Fruit fly (Drosophila melanogaster) whole organism, embryonic: Measurements from ENCODE around the gene Arpc1.

Source experiments
- Atf-2 ChIP-seq: fragments of 200-800 bp; sonication (Bioruptor generic); optimal IDR thresholded peaks from 2 replicates; lab custom pipeline; 2016; ENCODE audit warnings: missing biosample characterization, missing genetic modification characterization
- BEAF-32 ChIP-seq: fragments of 200-800 bp; sonication (Bioruptor generic); optimal IDR thresholded peaks from 3 replicates; lab custom pipeline; 2017; ENCODE audit warnings: missing biosample characterization, missing genetic modification characterization, mild to moderate bottlenecking, moderate library complexity, missing genetic modification reagents
- Bgb ChIP-seq: fragments of 200-800 bp; sonication (Bioruptor generic); IDR thresholded peaks from 2 replicates; pipeline ENCODE4 v1.3.6; 2022; ENCODE audit warnings: missing biosample characterization, missing genetic modification characterization; ENCODE audit not compliant: partially characterized antibody
- Blimp-1 ChIP-seq: fragments of 200-800 bp; sonication (Bioruptor generic); optimal IDR thresholded peaks from 3 replicates; lab custom pipeline; 2018; ENCODE audit warnings: missing biosample characterization, missing genetic modification characterization, mild to moderate bottlenecking, moderate library complexity, missing genetic modification reagents
- CG1024 ChIP-seq: fragments of 200-800 bp; sonication (Bioruptor generic); IDR thresholded peaks from 2 replicates; pipeline ENCODE4 v1.3.6; 2022; ENCODE audit warnings: missing biosample characterization, missing genetic modification characterization
- CG10543 ChIP-seq: fragments of 200-800 bp; sonication (Bioruptor generic); optimal IDR thresholded peaks from 3 replicates; lab custom pipeline; 2017; ENCODE audit warnings: missing biosample characterization, mild to moderate bottlenecking, missing genetic modification characterization, moderate library complexity
- CG12071 ChIP-seq: fragments of 200-800 bp; sonication (Bioruptor generic); optimal IDR thresholded peaks from 3 replicates; lab custom pipeline; 2018; ENCODE audit warnings: missing biosample characterization, mild to moderate bottlenecking, missing genetic modification characterization
- CG12104 ChIP-seq: fragments of 200-800 bp; sonication (Bioruptor generic); optimal IDR thresholded peaks from 3 replicates; lab custom pipeline; 2016; ENCODE audit warnings: missing biosample characterization, missing genetic modification characterization
- CG12391 ChIP-seq: fragments of 200-800 bp; sonication (Bioruptor generic); optimal IDR thresholded peaks from 3 replicates; lab custom pipeline; 2018; ENCODE audit warnings: missing biosample characterization, mild to moderate bottlenecking, missing genetic modification characterization, moderate library complexity
- CG12659 ChIP-seq: fragments of 200-800 bp; sonication (Bioruptor generic); optimal IDR thresholded peaks from 3 replicates; lab custom pipeline; 2017; ENCODE audit warnings: mild to moderate bottlenecking, missing biosample characterization, missing genetic modification reagents, missing genetic modification characterization
- CG14014 ChIP-seq: fragments of 200-800 bp; sonication (Bioruptor generic); IDR thresholded peaks from 2 replicates; pipeline ENCODE4 v1.3.6; 2022; ENCODE audit warnings: missing biosample characterization, missing genetic modification characterization
- CG15479 ChIP-seq: fragments of 200-800 bp; sonication (Bioruptor generic); optimal IDR thresholded peaks from 3 replicates; lab custom pipeline; 2019; ENCODE audit warnings: missing biosample characterization, mild to moderate bottlenecking, missing genetic modification characterization, moderate library complexity
- CG1792 ChIP-seq: fragments of 200-800 bp; sonication (Bioruptor generic); optimal IDR thresholded peaks from 2 replicates; lab custom pipeline; 2016; ENCODE audit warnings: missing biosample characterization, missing genetic modification characterization
- CG2712 ChIP-seq: fragments of 200-800 bp; optimal IDR thresholded peaks from 3 replicates; lab custom pipeline; 2019; ENCODE audit warnings: missing biosample characterization, mild to moderate bottlenecking, missing genetic modification characterization, moderate library complexity
- CG30431 ChIP-seq: fragments of 200-800 bp; sonication (Bioruptor generic); optimal IDR thresholded peaks from 2 replicates; lab custom pipeline; 2017; ENCODE audit warnings: missing biosample characterization, missing genetic modification characterization
- CG43689 ChIP-seq: fragments of 200-800 bp; sonication (Bioruptor generic); IDR thresholded peaks from 2 replicates; pipeline ENCODE4 v1.3.6; 2022; ENCODE audit warnings: missing biosample characterization, missing genetic modification characterization
- CG6254 ChIP-seq: fragments of 200-800 bp; sonication (Bioruptor generic); optimal IDR thresholded peaks from 3 replicates; lab custom pipeline; 2017; ENCODE audit warnings: mild to moderate bottlenecking, missing biosample characterization, missing genetic modification reagents, missing genetic modification characterization
- CG7745 ChIP-seq: fragments of 200-800 bp; sonication (Bioruptor generic); optimal IDR thresholded peaks from 2 replicates; lab custom pipeline; 2018; ENCODE audit warnings: missing biosample characterization, mild to moderate bottlenecking, missing genetic modification characterization, moderate library complexity
- CG9609 ChIP-seq: fragments of 200-800 bp; sonication (Bioruptor generic); optimal IDR thresholded peaks from 3 replicates; lab custom pipeline; 2016; ENCODE audit warnings: missing biosample characterization, missing genetic modification characterization
- CG9876 ChIP-seq: fragments of 200-800 bp; sonication (Bioruptor generic); optimal IDR thresholded peaks from 2 replicates; lab custom pipeline; 2016; ENCODE audit warnings: missing biosample characterization, missing genetic modification characterization
- CHES-1-like ChIP-seq: fragments of 200-800 bp; sonication (Bioruptor generic); optimal IDR thresholded peaks from 2 replicates; lab custom pipeline; 2016; ENCODE audit warnings: missing biosample characterization, missing genetic modification characterization
- CTCF ChIP-seq: fragments of 200-800 bp; sonication (Bioruptor generic); optimal IDR thresholded peaks from 2 replicates; lab custom pipeline; 2017; ENCODE audit warnings: missing biosample characterization, mild to moderate bottlenecking, missing genetic modification characterization, moderate library complexity
- CkIIα-i1 ChIP-seq: fragments of 200-800 bp; sonication (Bioruptor generic); IDR thresholded peaks from 2 replicates; pipeline ENCODE4 v1.3.6; 2022; ENCODE audit warnings: missing biosample characterization, missing genetic modification characterization
- D19B ChIP-seq: fragments of 200-800 bp; sonication (Bioruptor generic); optimal IDR thresholded peaks from 2 replicates; lab custom pipeline; 2017; ENCODE audit warnings: missing biosample characterization, mild to moderate bottlenecking, missing genetic modification characterization
- Fer2 ChIP-seq: fragments of 200-800 bp; sonication (Bioruptor generic); optimal IDR thresholded peaks from 2 replicates; lab custom pipeline; 2018; ENCODE audit warnings: missing biosample characterization, mild to moderate bottlenecking, missing genetic modification characterization, moderate library complexity
- H2.0 ChIP-seq: fragments of 200-800 bp; sonication (Bioruptor generic); IDR thresholded peaks from 2 replicates; pipeline ENCODE4 v1.3.6; 2022; ENCODE audit warnings: missing biosample characterization, missing genetic modification characterization
- Hr3 ChIP-seq: fragments of 200-800 bp; sonication (Bioruptor generic); optimal IDR thresholded peaks from 3 replicates; lab custom pipeline; 2016; ENCODE audit warnings: missing biosample characterization, missing genetic modification characterization
- Lpt ChIP-seq: fragments of >200 bp; optimal IDR thresholded peaks from 2 replicates; lab custom pipeline; 2018; ENCODE audit warnings: missing biosample characterization, missing genetic modification characterization
- Myb ChIP-seq: fragments of 200-800 bp; sonication (Bioruptor generic); optimal IDR thresholded peaks from 2 replicates; lab custom pipeline; 2016; ENCODE audit warnings: missing biosample characterization, missing genetic modification characterization
- NFAT ChIP-seq: fragments of 200-800 bp; sonication (Bioruptor generic); IDR thresholded peaks from 2 replicates; pipeline ENCODE4 v1.3.6; 2022; ENCODE audit warnings: missing biosample characterization, missing genetic modification characterization
- NK7.1 ChIP-seq: fragments of 200-800 bp; sonication (Bioruptor generic); optimal IDR thresholded peaks from 3 replicates; lab custom pipeline; 2016; ENCODE audit warnings: missing biosample characterization, missing genetic modification characterization
- Nf-YA ChIP-seq: fragments of 200-800 bp; sonication (Bioruptor generic); IDR thresholded peaks from 2 replicates; pipeline ENCODE4 v1.3.6; 2022; ENCODE audit warnings: missing biosample characterization, missing genetic modification characterization
- Optix ChIP-seq: fragments of 200-800 bp; sonication (Bioruptor generic); IDR thresholded peaks from 3 replicates; pipeline ENCODE4 v1.3.6; 2022; ENCODE audit warnings: missing biosample characterization, missing genetic modification characterization
- Rfx ChIP-seq: fragments of 200-800 bp; sonication (Bioruptor generic); IDR thresholded peaks from 2 replicates; pipeline ENCODE4 v1.3.6; 2022; ENCODE audit warnings: missing biosample characterization, missing genetic modification characterization
- Side ChIP-seq: fragments of 200-800 bp; sonication (Bioruptor generic); optimal IDR thresholded peaks from 2 replicates; lab custom pipeline; 2016; ENCODE audit warnings: missing biosample characterization, missing genetic modification characterization
- Six4 ChIP-seq: fragments of 200-800 bp; sonication (Bioruptor generic); optimal IDR thresholded peaks from 2 replicates; lab custom pipeline; 2016; ENCODE audit warnings: missing biosample characterization, missing genetic modification characterization
- al ChIP-seq: fragments of 200-800 bp; sonication (Bioruptor generic); IDR thresholded peaks from 2 replicates; pipeline ENCODE4 v1.3.6; 2022; ENCODE audit warnings: missing biosample characterization, missing genetic modification characterization
- caup ChIP-seq: fragments of 200-800 bp; sonication (Bioruptor generic); optimal IDR thresholded peaks from 3 replicates; lab custom pipeline; 2017; ENCODE audit warnings: missing biosample characterization, mild to moderate bottlenecking, missing genetic modification characterization, moderate library complexity; ENCODE audit not compliant: severe bottlenecking
- chinmo ChIP-seq: fragments of 200-800 bp; sonication (Bioruptor generic); IDR thresholded peaks from 4 replicates; pipeline ENCODE4 v1.3.6; 2022; ENCODE audit warnings: missing biosample characterization, missing genetic modification characterization; ENCODE audit not compliant: partially characterized antibody
- crc ChIP-seq: fragments of 200-800 bp; sonication (Bioruptor generic); optimal IDR thresholded peaks from 2 replicates; lab custom pipeline; 2016; ENCODE audit warnings: missing biosample characterization, missing genetic modification characterization
- dysf ChIP-seq: fragments of 200-800 bp; sonication (Bioruptor generic); IDR thresholded peaks from 3 replicates; pipeline ENCODE4 v1.3.6; 2022; ENCODE audit warnings: missing biosample characterization, missing genetic modification characterization
- gcm ChIP-seq: fragments of 200-800 bp; sonication (Bioruptor generic); optimal IDR thresholded peaks from 2 replicates; lab custom pipeline; 2019; ENCODE audit warnings: missing biosample characterization, mild to moderate bottlenecking, missing genetic modification characterization, moderate library complexity
- nerfin-1 ChIP-seq: fragments of 200-800 bp; sonication (Bioruptor generic); optimal IDR thresholded peaks from 3 replicates; lab custom pipeline; 2019; ENCODE audit warnings: missing biosample characterization, mild to moderate bottlenecking, missing genetic modification characterization, moderate library complexity
- pzg ChIP-seq: fragments of 200-800 bp; sonication (Bioruptor generic); optimal IDR thresholded peaks from 3 replicates; lab custom pipeline; 2018; ENCODE audit warnings: missing biosample characterization, mild to moderate bottlenecking, missing genetic modification characterization, moderate library complexity
- ro ChIP-seq: fragments of 200-800 bp; sonication (Bioruptor generic); IDR thresholded peaks from 2 replicates; pipeline ENCODE4 v1.3.6; 2022; ENCODE audit warnings: missing biosample characterization, missing genetic modification characterization
- schlank ChIP-seq: fragments of 200-800 bp; sonication (Bioruptor generic); optimal IDR thresholded peaks from 2 replicates; lab custom pipeline; 2018; ENCODE audit warnings: missing biosample characterization, mild to moderate bottlenecking, missing genetic modification characterization
- scrt ChIP-seq: fragments of 200-800 bp; sonication (Bioruptor generic); optimal IDR thresholded peaks from 2 replicates; lab custom pipeline; 2018; ENCODE audit warnings: missing biosample characterization, mild to moderate bottlenecking, missing genetic modification characterization, moderate library complexity
- so ChIP-seq: fragments of 200-800 bp; sonication (Bioruptor generic); IDR thresholded peaks from 3 replicates; pipeline ENCODE4 v1.3.6; 2022; ENCODE audit warnings: missing biosample characterization, missing genetic modification characterization
- ssp ChIP-seq: fragments of 200-800 bp; sonication (Bioruptor generic); IDR thresholded peaks from 2 replicates; pipeline ENCODE4 v1.3.6; 2022; ENCODE audit warnings: missing biosample characterization, missing genetic modification characterization
- toy ChIP-seq: fragments of 200-800 bp; sonication (Bioruptor generic); IDR thresholded peaks from 2 replicates; pipeline ENCODE4 v1.3.6; 2022; ENCODE audit warnings: missing biosample characterization, missing genetic modification characterization
- unpg ChIP-seq: fragments of 200-800 bp; sonication (Bioruptor generic); optimal IDR thresholded peaks from 3 replicates; lab custom pipeline; 2018; ENCODE audit warnings: missing biosample characterization, mild to moderate bottlenecking, missing genetic modification characterization, moderate library complexity

Arpc1 gene

DNA sequence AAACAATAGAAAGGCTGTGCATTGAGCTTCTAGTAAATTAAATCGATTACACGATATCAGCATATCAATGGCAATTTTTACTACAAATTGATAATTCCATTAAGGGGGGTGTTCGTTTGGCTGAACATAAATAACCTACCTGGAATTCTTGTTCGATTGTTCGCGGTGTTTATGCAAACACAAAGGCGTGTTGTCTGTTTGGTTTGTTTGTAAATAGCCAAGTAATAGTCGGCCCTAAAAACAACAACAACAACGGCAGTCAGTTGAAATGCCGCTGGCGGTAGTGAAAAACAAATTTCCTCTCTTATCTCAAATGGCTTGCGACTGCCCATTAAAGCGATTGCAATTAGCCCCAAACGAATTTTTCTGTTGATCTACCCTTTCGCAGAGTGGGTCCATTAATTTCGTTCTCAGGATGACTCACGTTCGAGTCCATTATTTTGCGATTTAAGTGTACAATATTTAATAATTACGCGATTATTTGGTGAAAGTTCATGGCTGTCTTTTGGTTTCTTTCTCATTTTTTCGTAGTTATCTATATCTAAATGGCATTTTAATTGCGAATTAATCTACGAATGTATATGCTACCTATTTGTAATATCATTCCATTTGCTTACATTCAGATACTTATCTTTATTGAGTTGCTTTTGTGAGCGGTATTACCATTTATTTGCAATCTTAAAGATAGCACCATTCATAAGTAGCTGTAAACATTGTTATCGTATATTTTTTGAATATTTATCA lies 9.3 kb upstream of the Arpc1 start (continued):
- TF ChIP-seq CG1024 (GFP tag; lab: Robert Waterston, UW) (no peak), Atf-2 (GFP tag; lab: Kevin White, UChicago) (no peak), Hr3 (GFP tag; lab: Kevin White, UChicago) (peak; percentile 27), CG14014 (GFP tag; lab: Robert Waterston, UW) (no peak; the same call in 1 of the 2 replicates), nerfin-1 (tag; lab: Kevin White, UChicago) (no peak), NK7.1 (GFP tag; lab: Kevin White, UChicago) (peak; percentile 4), CG12659 (GFP tag; lab: Kevin White, UChicago) (peak; percentile 24), caup (GFP tag; lab: Kevin White, UChicago) (no peak), Fer2 (tag; lab: Kevin White, UChicago) (no peak), BEAF-32 (GFP tag; lab: Kevin White, UChicago) (no peak), CG43689 (GFP tag; lab: Robert Waterston, UW) (no peak), unpg (GFP tag; lab: Kevin White, UChicago) (no peak), D19B (no peak), Optix (GFP tag; lab: Robert Waterston, UW) (no peak), CG7745 (tag; lab: Kevin White, UChicago) (no peak), CG12071 (peak; percentile 5), CG12391 (tag; lab: Kevin White, UChicago) (no peak), scrt (peak; percentile 17), CG2712 (peak; percentile 13), CG6254 (GFP tag; lab: Kevin White, UChicago) (no peak), CHES-1-like (no peak), Side (GFP tag; lab: Kevin White, UChicago) (no peak), H2.0 (no peak), pzg (GFP tag; lab: Kevin White, UChicago) (no peak), gcm (GFP tag; lab: Kevin White, UChicago) (no peak), Bgb (GFP tag; lab: Robert Waterston, UW) (no peak), CG10543 (peak; percentile 0), CkIIα-i1 (GFP tag; lab: Robert Waterston, UW) (no peak), so (GFP tag; lab: Robert Waterston, UW) (no peak), Lpt (no peak), ssp (GFP tag; lab: Robert Waterston, UW) (no peak), CG9609 (GFP tag; lab: Kevin White, UChicago) (no peak), CG9876 (GFP tag; lab: Kevin White, UChicago) (no peak), Blimp-1 (no peak), CG1792 (GFP tag; lab: Kevin White, UChicago) (peak; percentile 5), Six4 (GFP tag; lab: Kevin White, UChicago) (no peak), CTCF (GFP tag; lab: Kevin White, UChicago) (no peak), Myb (GFP tag; lab: Kevin White, UChicago) (no peak), CG30431 (no peak), CG12104 (no peak), Nf-YA (GFP tag; lab: Robert Waterston, UW) (no peak), crc (GFP tag; lab: Kevin White, UChicago) (no peak), chinmo (GFP tag; lab: Robert Waterston, UW) (peak; percentile 72; the same call in 2 of the 4 replicates), CG15479 (GFP tag; lab: Kevin White, UChicago) (no peak), NFAT (GFP tag; lab: Robert Waterston, UW) (no peak), al (GFP tag; lab: Robert Waterston, UW) (no peak), dysf (GFP tag; lab: Robert Waterston, UW) (peak; percentile 57; the same call in 1 of the 3 replicates), schlank (tag; lab: Kevin White, UChicago) (peak; percentile 11), toy (GFP tag; lab: Robert Waterston, UW) (no peak), ro (GFP tag; lab: Robert Waterston, UW) (no peak), Rfx (peak; percentile 36)
